Fruit fly (Drosophila melanogaster) whole organism, embryonic: Measurements from ENCODE around the gene shv.
A peak's percentile ranks its signal among the peaks of the same experiment; 100 is the strongest.

ENCODE experiments used
- Antp ChIP-seq: fragments of 200-800 bp; sonication (Bioruptor generic); optimal IDR thresholded peaks from 3 replicates; lab custom pipeline; 2016; ENCODE audit warnings: missing biosample characterization, missing genetic modification characterization
- Bdp1 ChIP-seq: fragments of 200-800 bp; sonication (Bioruptor generic); optimal IDR thresholded peaks from 3 replicates; lab custom pipeline; 2016; ENCODE audit warnings: missing biosample characterization, missing genetic modification characterization
- CG12071 ChIP-seq: fragments of 200-800 bp; sonication (Bioruptor generic); optimal IDR thresholded peaks from 3 replicates; lab custom pipeline; 2018; ENCODE audit warnings: missing biosample characterization, mild to moderate bottlenecking, missing genetic modification characterization
- CG12219 ChIP-seq: fragments of 200-800 bp; sonication (Bioruptor generic); optimal IDR thresholded peaks from 3 replicates; lab custom pipeline; 2018; ENCODE audit warnings: missing biosample characterization, mild to moderate bottlenecking, missing genetic modification characterization
- CG15479 ChIP-seq: fragments of 200-800 bp; sonication (Bioruptor generic); optimal IDR thresholded peaks from 3 replicates; lab custom pipeline; 2019; ENCODE audit warnings: missing biosample characterization, mild to moderate bottlenecking, missing genetic modification characterization, moderate library complexity
- CG17186 ChIP-seq: fragments of 200-800 bp; sonication (Bioruptor generic); optimal IDR thresholded peaks from 3 replicates; lab custom pipeline; 2017; ENCODE audit warnings: missing biosample characterization, missing genetic modification reagents, missing genetic modification characterization
- CG18476 ChIP-seq: fragments of 200-800 bp; sonication (Bioruptor generic); optimal IDR thresholded peaks from 2 replicates; lab custom pipeline; 2016; ENCODE audit warnings: missing biosample characterization, mild to moderate bottlenecking, missing genetic modification characterization
- CG2202 ChIP-seq: fragments of 200-800 bp; sonication (Bioruptor generic); optimal IDR thresholded peaks from 2 replicates; lab custom pipeline; 2018; ENCODE audit warnings: missing biosample characterization, mild to moderate bottlenecking, missing genetic modification characterization
- CG3065 ChIP-seq: fragments of 200-800 bp; sonication (Bioruptor generic); optimal IDR thresholded peaks from 2 replicates; lab custom pipeline; 2016; ENCODE audit warnings: missing biosample characterization, missing genetic modification characterization
- CG31365 ChIP-seq: fragments of 200-800 bp; sonication (Bioruptor generic); optimal IDR thresholded peaks from 2 replicates; lab custom pipeline; 2018; ENCODE audit warnings: missing biosample characterization, mild to moderate bottlenecking, missing genetic modification characterization
- CG4360 ChIP-seq: fragments of 200-800 bp; sonication (Bioruptor generic); IDR thresholded peaks from 2 replicates; pipeline ENCODE4 v1.3.6; 2022; ENCODE audit warnings: missing biosample characterization, missing genetic modification characterization
- CG5180 ChIP-seq: fragments of 200-800 bp; sonication (Bioruptor generic); optimal IDR thresholded peaks from 3 replicates; lab custom pipeline; 2017; ENCODE audit warnings: missing biosample characterization, missing genetic modification characterization, mild to moderate bottlenecking, moderate library complexity, missing genetic modification reagents
- CG5245 ChIP-seq: fragments of 200-800 bp; sonication (Bioruptor generic); optimal IDR thresholded peaks from 3 replicates; lab custom pipeline; 2016; ENCODE audit warnings: missing biosample characterization, missing genetic modification characterization
- CG5953 ChIP-seq: fragments of 200-800 bp; sonication (Bioruptor generic); IDR thresholded peaks from 2 replicates; pipeline ENCODE4 v1.3.6; 2022; ENCODE audit warnings: missing biosample characterization, missing genetic modification characterization
- CG6689 ChIP-seq: fragments of 200-800 bp; sonication (Bioruptor generic); IDR thresholded peaks from 2 replicates; pipeline ENCODE4 v1.3.6; 2022; ENCODE audit warnings: missing biosample characterization, missing genetic modification characterization
- CG6813 ChIP-seq: fragments of 200-800 bp; sonication (Bioruptor generic); optimal IDR thresholded peaks from 2 replicates; lab custom pipeline; 2017; ENCODE audit warnings: missing biosample characterization, missing genetic modification characterization, mild to moderate bottlenecking, moderate library complexity, missing genetic modification reagents
- CG8478 ChIP-seq: fragments of >200 bp; optimal IDR thresholded peaks from 2 replicates; lab custom pipeline; 2018
- CG9727 ChIP-seq: fragments of 200-800 bp; sonication (Bioruptor generic); optimal IDR thresholded peaks from 3 replicates; lab custom pipeline; 2017; ENCODE audit warnings: missing biosample characterization, mild to moderate bottlenecking, missing genetic modification characterization
- CrebB ChIP-seq: fragments of 200-800 bp; sonication (Bioruptor generic); optimal IDR thresholded peaks from 3 replicates; lab custom pipeline; 2018; ENCODE audit warnings: missing biosample characterization, mild to moderate bottlenecking, missing genetic modification characterization
- Dll ChIP-seq: fragments of 200-800 bp; sonication (Bioruptor generic); IDR thresholded peaks from 4 replicates; pipeline ENCODE4 v1.3.6; 2022; ENCODE audit warnings: missing biosample characterization, missing genetic modification characterization; ENCODE audit not compliant: partially characterized antibody
- Doc3 ChIP-seq: fragments of 200-800 bp; sonication (Bioruptor generic); IDR thresholded peaks from 3 replicates; pipeline ENCODE4 v1.3.6; 2022; ENCODE audit warnings: missing biosample characterization, missing genetic modification characterization; ENCODE audit not compliant: partially characterized antibody
- E2f2 ChIP-seq: fragments of 200-800 bp; sonication (Bioruptor generic); IDR thresholded peaks from 2 replicates; pipeline ENCODE4 v1.3.6; 2022; ENCODE audit warnings: missing biosample characterization, missing genetic modification characterization
- Fer1 ChIP-seq: fragments of 200-800 bp; sonication (Bioruptor generic); optimal IDR thresholded peaks from 2 replicates; lab custom pipeline; 2017; ENCODE audit warnings: missing biosample characterization, mild to moderate bottlenecking, missing genetic modification characterization
- Fer2 ChIP-seq: fragments of 200-800 bp; sonication (Bioruptor generic); optimal IDR thresholded peaks from 2 replicates; lab custom pipeline; 2018; ENCODE audit warnings: missing biosample characterization, mild to moderate bottlenecking, missing genetic modification characterization, moderate library complexity
- Gsc ChIP-seq: fragments of 200-800 bp; sonication (Bioruptor generic); IDR thresholded peaks from 2 replicates; pipeline ENCODE4 v1.3.6; 2022; ENCODE audit warnings: missing biosample characterization, missing genetic modification characterization
- Kr ChIP-seq: fragments of 200-800 bp; sonication (Bioruptor generic); optimal IDR thresholded peaks from 2 replicates; lab custom pipeline; 2017; ENCODE audit warnings: missing biosample characterization, mild to moderate bottlenecking, missing genetic modification characterization
- Lpt ChIP-seq: fragments of >200 bp; optimal IDR thresholded peaks from 2 replicates; lab custom pipeline; 2018; ENCODE audit warnings: missing biosample characterization, missing genetic modification characterization
- Ptx1 ChIP-seq: fragments of 200-800 bp; sonication (Bioruptor generic); IDR thresholded peaks from 2 replicates; pipeline ENCODE4 v1.3.6; 2022; ENCODE audit warnings: missing biosample characterization, missing genetic modification characterization
- Ravus ChIP-seq: fragments of 200-800 bp; sonication (Bioruptor generic); IDR thresholded peaks from 2 replicates; pipeline ENCODE4 v1.3.6; 2022; ENCODE audit warnings: missing biosample characterization, missing genetic modification characterization
- Rx ChIP-seq: fragments of 200-800 bp; sonication (Bioruptor generic); IDR thresholded peaks from 2 replicates; pipeline ENCODE4 v1.3.6; 2022; ENCODE audit warnings: missing biosample characterization, missing genetic modification characterization
- Sry-δ ChIP-seq: fragments of 200-800 bp; sonication (Bioruptor generic); optimal IDR thresholded peaks from 2 replicates; lab custom pipeline; 2016; ENCODE audit warnings: missing biosample characterization, missing genetic modification characterization
- ac ChIP-seq: fragments of 200-800 bp; sonication (Bioruptor generic); optimal IDR thresholded peaks from 3 replicates; lab custom pipeline; 2017; ENCODE audit warnings: missing biosample characterization, mild to moderate bottlenecking, missing genetic modification characterization
- ase ChIP-seq: fragments of 200-800 bp; sonication (Bioruptor generic); IDR thresholded peaks from 3 replicates; pipeline ENCODE4 v1.3.6; 2022; ENCODE audit warnings: missing biosample characterization, missing genetic modification characterization
- bigmax ChIP-seq: fragments of 200-800 bp; sonication (Bioruptor generic); optimal IDR thresholded peaks from 2 replicates; lab custom pipeline; 2018; ENCODE audit warnings: missing biosample characterization, mild to moderate bottlenecking, missing genetic modification characterization
- dimm ChIP-seq: fragments of 200-800 bp; sonication (Bioruptor generic); IDR thresholded peaks from 2 replicates; pipeline ENCODE4 v1.3.6; 2022; ENCODE audit warnings: missing biosample characterization, missing genetic modification characterization
- eve ChIP-seq, 2 experiments: fragments of >200 bp; optimal IDR thresholded peaks; 2 replicates each; lab custom pipeline; 2017; ENCODE audit warnings: missing biosample characterization in 2 of 2, missing genetic modification characterization in 2 of 2
- gfzf ChIP-seq: fragments of 200-800 bp; sonication (Bioruptor generic); optimal IDR thresholded peaks from 2 replicates; lab custom pipeline; 2016; ENCODE audit warnings: missing biosample characterization, mild to moderate bottlenecking, missing genetic modification characterization, moderate library complexity
- grn ChIP-seq: fragments of 200-800 bp; sonication (Bioruptor generic); optimal IDR thresholded peaks from 3 replicates; lab custom pipeline; 2017; ENCODE audit warnings: missing biosample characterization, missing genetic modification characterization
- inv ChIP-seq: fragments of 200-800 bp; sonication (Bioruptor generic); IDR thresholded peaks from 2 replicates; pipeline ENCODE4 v1.3.6; 2022; ENCODE audit warnings: missing biosample characterization, missing genetic modification characterization; ENCODE audit not compliant: partially characterized antibody
- lov ChIP-seq, 2 experiments: fragments of 200-800 bp in 1 of 2; fragments of >200 bp in 1 of 2; sonication (Bioruptor generic) in 1 of 2; IDR thresholded peaks in 1 of 2; optimal IDR thresholded peaks in 1 of 2; 2 replicates in 1 of 2; 3 replicates in 1 of 2; pipeline versions ENCODE4 v1.3.6 to Lab custom; 2017 to 2022; ENCODE audit warnings: missing biosample characterization in 1 of 2, missing genetic modification characterization in 1 of 2
- mirr ChIP-seq: fragments of 200-800 bp; sonication (Bioruptor generic); optimal IDR thresholded peaks from 3 replicates; lab custom pipeline; 2018; ENCODE audit warnings: missing biosample characterization, mild to moderate bottlenecking, missing genetic modification characterization
- p53 ChIP-seq: fragments of 200-800 bp; sonication (Bioruptor generic); optimal IDR thresholded peaks from 2 replicates; lab custom pipeline; 2016; ENCODE audit warnings: missing biosample characterization, missing genetic modification characterization
- phol ChIP-seq: fragments of 200-800 bp; sonication (Bioruptor generic); optimal IDR thresholded peaks from 3 replicates; lab custom pipeline; 2018; ENCODE audit warnings: missing biosample characterization, mild to moderate bottlenecking, missing genetic modification characterization, moderate library complexity
- rib ChIP-seq: fragments of 200-800 bp; sonication (Bioruptor generic); IDR thresholded peaks from 2 replicates; pipeline ENCODE4 v1.3.6; 2022; ENCODE audit warnings: missing biosample characterization, missing genetic modification characterization
- sens-2 ChIP-seq: fragments of 200-800 bp; sonication (Bioruptor generic); IDR thresholded peaks from 2 replicates; pipeline ENCODE4 v1.3.6; 2022; ENCODE audit warnings: missing biosample characterization, missing genetic modification characterization
- so ChIP-seq: fragments of 200-800 bp; sonication (Bioruptor generic); IDR thresholded peaks from 3 replicates; pipeline ENCODE4 v1.3.6; 2022; ENCODE audit warnings: missing biosample characterization, missing genetic modification characterization
- sob ChIP-seq: fragments of 200-800 bp; sonication (Bioruptor generic); IDR thresholded peaks from 2 replicates; pipeline ENCODE4 v1.3.6; 2022; ENCODE audit warnings: missing biosample characterization, missing genetic modification characterization
- ssp ChIP-seq: fragments of 200-800 bp; sonication (Bioruptor generic); IDR thresholded peaks from 2 replicates; pipeline ENCODE4 v1.3.6; 2022; ENCODE audit warnings: missing biosample characterization, missing genetic modification characterization
- unc-4 ChIP-seq: fragments of 200-800 bp; sonication (Bioruptor generic); IDR thresholded peaks from 2 replicates; pipeline ENCODE4 v1.3.6; 2022; ENCODE audit warnings: missing biosample characterization, missing genetic modification characterization; ENCODE audit not compliant: partially characterized antibody
- wek ChIP-seq: fragments of 200-800 bp; sonication (Bioruptor generic); optimal IDR thresholded peaks from 3 replicates; lab custom pipeline; 2018; ENCODE audit warnings: missing biosample characterization, mild to moderate bottlenecking, missing genetic modification characterization, moderate library complexity

Gene shv

DNA sequence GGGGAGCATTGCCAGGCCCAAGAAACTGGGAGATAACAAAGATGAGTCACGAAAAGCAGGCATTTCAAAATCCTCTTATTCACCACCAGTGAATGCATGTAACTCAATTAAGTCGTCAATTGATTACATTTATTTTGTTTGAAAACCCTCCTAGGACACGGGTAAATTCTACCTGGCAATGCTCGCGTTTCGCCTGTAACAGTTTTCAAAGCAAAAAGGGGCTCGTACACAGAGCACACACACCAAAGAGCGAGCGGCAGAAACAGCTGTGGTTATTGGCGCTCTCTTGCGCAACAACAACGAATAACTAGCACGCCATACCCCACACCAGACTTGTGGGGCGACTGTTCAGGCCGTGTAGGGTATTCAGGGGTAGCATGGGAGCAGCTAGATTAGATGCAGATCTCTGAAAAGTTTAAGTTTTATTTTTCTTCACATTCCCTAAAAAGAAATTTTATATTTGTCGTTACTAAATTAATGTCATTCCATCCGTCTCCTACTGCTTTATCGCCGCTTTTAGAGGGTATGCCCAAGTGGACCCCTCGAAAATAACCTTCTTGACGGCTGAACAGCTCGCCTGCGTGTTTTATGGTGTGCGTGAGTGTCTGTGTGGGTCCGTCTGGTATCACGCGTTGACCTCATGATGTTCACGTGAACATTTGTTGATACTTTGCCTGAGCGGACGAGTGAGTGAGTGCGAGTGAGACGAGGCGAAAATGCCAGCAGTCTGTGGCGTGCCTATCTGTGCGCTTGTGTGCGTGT lies 27.9 kb downstream of the shv start (continued):
- TF ChIP-seq grn (GFP tag; lab: Kevin White, UChicago): peak; percentile 100
- TF ChIP-seq Antp (GFP tag; lab: Kevin White, UChicago): peak; percentile 100
- no peak for TF ChIP-seq sens-2
- no peak for TF ChIP-seq Dll
- peak; percentile 100 for TF ChIP-seq CG18476 (GFP tag; lab: Kevin White, UChicago)
- TF ChIP-seq dimm (GFP tag; lab: Robert Waterston, UW): no peak
- TF ChIP-seq mirr: peak; percentile 100
- TF ChIP-seq Kr: peak; percentile 99
- no peak for TF ChIP-seq CG8478 (lab: Kevin White, UChicago)
- no peak for TF ChIP-seq rib (GFP tag; lab: Robert Waterston, UW)
- TF ChIP-seq Ptx1 (GFP tag; lab: Robert Waterston, UW): no peak
- no peak for TF ChIP-seq Doc3 (GFP tag; lab: Robert Waterston, UW)
- TF ChIP-seq inv: no peak
- peak; percentile 98 for TF ChIP-seq wek
- no peak for TF ChIP-seq so (GFP tag; lab: Robert Waterston, UW)
- TF ChIP-seq Bdp1 (GFP tag; lab: Kevin White, UChicago): peak; percentile 98
- no peak for TF ChIP-seq CG5953 (GFP tag; lab: Robert Waterston, UW)
- TF ChIP-seq CG12219 (GFP tag; lab: Kevin White, UChicago): peak; percentile 100
- no peak for TF ChIP-seq unc-4 (GFP tag; lab: Robert Waterston, UW)
- TF ChIP-seq gfzf: peak; percentile 60
- TF ChIP-seq CG31365 (tag; lab: Kevin White, UChicago): peak; percentile 97
- TF ChIP-seq Lpt (GFP tag; lab: Kevin White, UChicago): peak; percentile 74
- TF ChIP-seq CG17186: peak; percentile 98
- peak; percentile 100 for TF ChIP-seq phol (tag; lab: Kevin White, UChicago)
- no peak for TF ChIP-seq CG6689 (GFP tag; lab: Robert Waterston, UW)
- TF ChIP-seq eve (GFP tag; optimal IDR thresholded peaks at IDR 0.05; lab: Kevin White, UChicago): peak; percentile 97 to 100
- TF ChIP-seq Fer1 (GFP tag; lab: Kevin White, UChicago): peak; percentile 100
- TF ChIP-seq lov (optimal IDR thresholded peaks at IDR 0.05; lab: Kevin White, UChicago): no peak
- TF ChIP-seq lov (GFP tag; IDR thresholded peaks at IDR 0.05; lab: Robert Waterston, UW): no peak
- TF ChIP-seq ac (GFP tag; lab: Kevin White, UChicago): peak; percentile 100
- TF ChIP-seq Sry-δ (GFP tag; lab: Kevin White, UChicago): peak; percentile 96
- peak; percentile 100 for TF ChIP-seq CG6813 (GFP tag; lab: Kevin White, UChicago)
- TF ChIP-seq CrebB (tag; lab: Kevin White, UChicago): peak; percentile 100
- TF ChIP-seq CG15479: peak; percentile 89
- TF ChIP-seq Fer2 (tag; lab: Kevin White, UChicago): peak; percentile 100
- peak; percentile 100 for TF ChIP-seq CG12071 (GFP tag; lab: Kevin White, UChicago)
- TF ChIP-seq sob (GFP tag; lab: Robert Waterston, UW): no peak
- peak; percentile 100 for TF ChIP-seq CG5245
- no peak for TF ChIP-seq ssp (GFP tag; lab: Robert Waterston, UW)
- TF ChIP-seq p53 (GFP tag; lab: Kevin White, UChicago): peak; percentile 100
- TF ChIP-seq CG2202 (tag; lab: Kevin White, UChicago): peak; percentile 100
- TF ChIP-seq CG4360 (GFP tag; lab: Robert Waterston, UW): no peak
- TF ChIP-seq CG5180 (GFP tag; lab: Kevin White, UChicago): peak; percentile 96
- TF ChIP-seq Rx (GFP tag; lab: Robert Waterston, UW): no peak
- peak; percentile 93 for TF ChIP-seq bigmax (GFP tag; lab: Kevin White, UChicago)
- no peak for TF ChIP-seq ase (GFP tag; lab: Robert Waterston, UW)
- TF ChIP-seq E2f2 (GFP tag; lab: Robert Waterston, UW): no peak
- no peak for TF ChIP-seq Ravus (GFP tag; lab: Robert Waterston, UW)
- peak; percentile 100 for TF ChIP-seq CG3065 (GFP tag; lab: Kevin White, UChicago)
- peak; percentile 100 for TF ChIP-seq CG9727 (GFP tag; lab: Kevin White, UChicago)
- no peak for TF ChIP-seq Gsc
